Comparison of ENCODE assay signal across 1 fruit fly cellular context in the genomic region with DNA sequence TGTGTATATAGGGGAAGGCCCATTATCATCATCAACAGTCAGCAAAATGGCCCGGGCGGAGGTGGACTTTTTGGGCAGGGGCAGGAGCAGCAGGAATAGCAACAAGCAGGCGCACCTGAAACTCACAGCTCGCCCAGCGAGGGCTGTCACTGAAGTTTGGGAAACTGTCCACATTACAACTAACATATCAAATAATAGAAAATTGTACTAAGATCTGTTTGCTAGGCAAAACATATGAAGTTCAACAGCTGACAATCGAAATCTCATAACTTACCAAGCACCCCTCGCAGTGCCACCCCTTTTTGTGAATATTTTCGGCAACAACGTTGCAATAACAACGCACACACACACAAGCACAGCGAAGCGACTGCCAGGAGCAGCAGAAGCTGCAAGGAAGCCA.
TF ChIP-seq lines count a peak whose summit lies in the region.

No protein-coding gene starts in this region.

TF ChIP-seq in whole organism, embryonic, 481 proteins besides CTCF, POLR2A, EP300 and RAD21 (continued from another document):
- TF ChIP-seq CG18764 (GFP tag; optimal IDR thresholded peaks at IDR 0.05; lab: Kevin White, UChicago) = peak; percentile 44
- TF ChIP-seq CG17568 (GFP tag; optimal IDR thresholded peaks at IDR 0.05; lab: Kevin White, UChicago) = peak; percentile 23
- TF ChIP-seq wdn (GFP tag; IDR thresholded peaks at IDR 0.05; lab: Robert Waterston, UW) = peak; percentile 87
- peak; percentile 89 for TF ChIP-seq lmd (GFP tag; IDR thresholded peaks at IDR 0.05; lab: Robert Waterston, UW)
- TF ChIP-seq Drgx (GFP tag; IDR thresholded peaks at IDR 0.05; lab: Robert Waterston, UW) = no peak
- TF ChIP-seq Atf3 (GFP tag; optimal IDR thresholded peaks at IDR 0.05; lab: Kevin White, UChicago) = peak; percentile 26
- TF ChIP-seq HmgD (GFP tag; optimal IDR thresholded peaks at IDR 0.05; lab: Kevin White, UChicago) = peak; percentile 34
- no peak for TF ChIP-seq TFAM (GFP tag; optimal IDR thresholded peaks at IDR 0.05; lab: Kevin White, UChicago)
- TF ChIP-seq CG4617 (GFP tag; optimal IDR thresholded peaks at IDR 0.05; lab: Kevin White, UChicago; ENCODE audit: borderline replicate concordance) = peak; percentile 18
- TF ChIP-seq CG9797 (GFP tag; optimal IDR thresholded peaks at IDR 0.05; lab: Kevin White, UChicago) = no peak
- TF ChIP-seq Abd-B (GFP tag; optimal IDR thresholded peaks at IDR 0.05; lab: Kevin White, UChicago) = peak; percentile 21
- TF ChIP-seq CG6854 (GFP tag; optimal IDR thresholded peaks at IDR 0.05; lab: Kevin White, UChicago) = peak; percentile 61
- TF ChIP-seq ken (GFP tag; IDR thresholded peaks at IDR 0.05; lab: Robert Waterston, UW) = peak; percentile 90
- no peak for TF ChIP-seq kni (GFP tag; optimal IDR thresholded peaks at IDR 0.05; lab: Kevin White, UChicago)
- TF ChIP-seq gfzf (GFP tag; optimal IDR thresholded peaks at IDR 0.05; lab: Kevin White, UChicago) = no peak
- TF ChIP-seq Dek (tag; optimal IDR thresholded peaks at IDR 0.05; lab: Kevin White, UChicago) = peak; percentile 77
- peak in 1 of 2 experiments; percentile 43 for TF ChIP-seq Eip74EF (GFP tag; optimal IDR thresholded peaks at IDR 0.05; lab: Kevin White, UChicago)
- TF ChIP-seq BtbVII (GFP tag; optimal IDR thresholded peaks at IDR 0.05; lab: Kevin White, UChicago) = peak; percentile 60
- TF ChIP-seq Doc2 (GFP tag; IDR thresholded peaks at IDR 0.05; lab: Robert Waterston, UW) = peak; percentile 47
- 0 out of 2 replicates have a peak, but pooled peaks have one; percentile 40 for TF ChIP-seq sim (GFP tag; IDR thresholded peaks at IDR 0.05; lab: Robert Waterston, UW)
- peak; percentile 85 for TF ChIP-seq Antp (GFP tag; optimal IDR thresholded peaks at IDR 0.05; lab: Kevin White, UChicago)
- TF ChIP-seq CG11093 (GFP tag; IDR thresholded peaks at IDR 0.05; lab: Robert Waterston, UW) = peak; percentile 82
- peak; percentile 11 for TF ChIP-seq CG31388 (GFP tag; optimal IDR thresholded peaks at IDR 0.05; lab: Kevin White, UChicago)
- peak; percentile 17 for TF ChIP-seq CG4328 (GFP tag; optimal IDR thresholded peaks at IDR 0.05; lab: Kevin White, UChicago)
- TF ChIP-seq CG2116 (GFP tag; optimal IDR thresholded peaks at IDR 0.05; lab: Kevin White, UChicago) = peak; percentile 14
- peak; percentile 85 for TF ChIP-seq Meics (GFP tag; optimal IDR thresholded peaks at IDR 0.05; lab: Kevin White, UChicago)
- no peak for TF ChIP-seq Hr39 (optimal IDR thresholded peaks at IDR 0.05; lab: Kevin White, UChicago)
